Fruit fly (Drosophila melanogaster) whole organism, embryonic: ENCODE measurements around the gene CG9586.

Source experiments
- Awh ChIP-seq: fragments of 200-800 bp; sonication (Bioruptor generic); IDR thresholded peaks from 2 replicates; pipeline ENCODE4, ENCODE4 v1.3.6; 2022; ENCODE audit warnings: missing biosample characterization, missing genetic modification characterization
- CG10654 ChIP-seq: fragments of 200-800 bp; sonication (Bioruptor generic); optimal IDR thresholded peaks from 2 replicates; lab custom pipeline; 2016; ENCODE audit warnings: missing biosample characterization, missing genetic modification characterization
- CG1233 ChIP-seq: fragments of 200-800 bp; sonication (Bioruptor generic); optimal IDR thresholded peaks from 4 replicates; lab custom pipeline; 2018; ENCODE audit warnings: missing biosample characterization, mild to moderate bottlenecking, missing genetic modification characterization
- CG13296 ChIP-seq: fragments of 200-800 bp; sonication (Bioruptor generic); optimal IDR thresholded peaks from 3 replicates; lab custom pipeline; 2018; ENCODE audit warnings: missing biosample characterization, mild to moderate bottlenecking, missing genetic modification characterization
- CG13424 ChIP-seq: fragments of 200-800 bp; sonication (Bioruptor generic); optimal IDR thresholded peaks from 2 replicates; lab custom pipeline; 2019; ENCODE audit warnings: missing biosample characterization, mild to moderate bottlenecking, missing genetic modification characterization, moderate library complexity
- CG14014 ChIP-seq: fragments of 200-800 bp; sonication (Bioruptor generic); IDR thresholded peaks from 2 replicates; pipeline ENCODE4 v1.3.6; 2022; ENCODE audit warnings: missing biosample characterization, missing genetic modification characterization
- CG1529 ChIP-seq: fragments of 200-800 bp; sonication (Bioruptor generic); optimal IDR thresholded peaks from 3 replicates; lab custom pipeline; 2018; ENCODE audit warnings: missing biosample characterization, missing genetic modification characterization
- CG2199 ChIP-seq: fragments of 200-800 bp; sonication (Bioruptor generic); IDR thresholded peaks from 3 replicates; pipeline ENCODE4 v1.3.6; 2022; ENCODE audit warnings: missing biosample characterization, missing genetic modification characterization
- CG34422 ChIP-seq: fragments of 200-800 bp; sonication (Bioruptor generic); IDR thresholded peaks from 3 replicates; pipeline ENCODE4 v1.3.6; 2022; ENCODE audit warnings: missing biosample characterization, missing genetic modification characterization
- CG3995 ChIP-seq: fragments of 200-800 bp; sonication (Bioruptor generic); optimal IDR thresholded peaks from 3 replicates; lab custom pipeline; 2016; ENCODE audit warnings: missing biosample characterization, missing genetic modification characterization
- CG4360 ChIP-seq: fragments of 200-800 bp; sonication (Bioruptor generic); IDR thresholded peaks from 2 replicates; pipeline ENCODE4 v1.3.6; 2022; ENCODE audit warnings: missing biosample characterization, missing genetic modification characterization
- CG6175 ChIP-seq: fragments of 200-800 bp; sonication (Bioruptor generic); IDR thresholded peaks from 3 replicates; pipeline ENCODE4 v1.3.6; 2022; ENCODE audit warnings: missing biosample characterization, missing genetic modification characterization
- CG9932 ChIP-seq: fragments of 200-800 bp; sonication (Bioruptor generic); IDR thresholded peaks from 2 replicates; pipeline ENCODE4 v1.3.6; 2022; ENCODE audit warnings: missing biosample characterization, missing genetic modification characterization
- Camta ChIP-seq: fragments of 200-800 bp; sonication (Bioruptor generic); optimal IDR thresholded peaks from 2 replicates; lab custom pipeline; 2016; ENCODE audit warnings: missing biosample characterization, missing genetic modification characterization
- CkIIα-i1 ChIP-seq: fragments of 200-800 bp; sonication (Bioruptor generic); IDR thresholded peaks from 2 replicates; pipeline ENCODE4 v1.3.6; 2022; ENCODE audit warnings: missing biosample characterization, missing genetic modification characterization
- CrebB ChIP-seq: fragments of 200-800 bp; sonication (Bioruptor generic); optimal IDR thresholded peaks from 3 replicates; lab custom pipeline; 2018; ENCODE audit warnings: missing biosample characterization, mild to moderate bottlenecking, missing genetic modification characterization
- Drgx ChIP-seq: fragments of 200-800 bp; sonication (Bioruptor generic); IDR thresholded peaks from 2 replicates; pipeline ENCODE4 v1.3.6; 2022; ENCODE audit warnings: missing biosample characterization, missing genetic modification characterization
- Elba2 ChIP-seq: fragments of 200-800 bp; sonication (Bioruptor generic); optimal IDR thresholded peaks from 3 replicates; lab custom pipeline; 2016; ENCODE audit warnings: missing biosample characterization, missing genetic modification characterization
- Fer2 ChIP-seq: fragments of 200-800 bp; sonication (Bioruptor generic); optimal IDR thresholded peaks from 2 replicates; lab custom pipeline; 2018; ENCODE audit warnings: missing biosample characterization, mild to moderate bottlenecking, missing genetic modification characterization, moderate library complexity
- H2.0 ChIP-seq: fragments of 200-800 bp; sonication (Bioruptor generic); IDR thresholded peaks from 2 replicates; pipeline ENCODE4 v1.3.6; 2022; ENCODE audit warnings: missing biosample characterization, missing genetic modification characterization
- Kr ChIP-seq: fragments of 200-800 bp; sonication (Bioruptor generic); optimal IDR thresholded peaks from 2 replicates; lab custom pipeline; 2017; ENCODE audit warnings: missing biosample characterization, mild to moderate bottlenecking, missing genetic modification characterization
- Ravus ChIP-seq: fragments of 200-800 bp; sonication (Bioruptor generic); IDR thresholded peaks from 2 replicates; pipeline ENCODE4 v1.3.6; 2022; ENCODE audit warnings: missing biosample characterization, missing genetic modification characterization
- abd-A ChIP-seq: fragments of 200-800 bp; sonication (Bioruptor generic); optimal IDR thresholded peaks from 3 replicates; lab custom pipeline; 2019; ENCODE audit warnings: missing biosample characterization, mild to moderate bottlenecking, missing genetic modification characterization, moderate library complexity
- ac ChIP-seq: fragments of 200-800 bp; sonication (Bioruptor generic); optimal IDR thresholded peaks from 3 replicates; lab custom pipeline; 2017; ENCODE audit warnings: missing biosample characterization, mild to moderate bottlenecking, missing genetic modification characterization
- ash1 ChIP-seq: fragments of 200-800 bp; sonication (Bioruptor generic); optimal IDR thresholded peaks from 2 replicates; lab custom pipeline; 2018; ENCODE audit warnings: missing biosample characterization, mild to moderate bottlenecking, missing genetic modification characterization
- ato ChIP-seq: fragments of 200-800 bp; sonication (Bioruptor generic); IDR thresholded peaks from 2 replicates; pipeline ENCODE4 v1.3.6; 2022; ENCODE audit warnings: missing biosample characterization, missing genetic modification characterization; ENCODE audit not compliant: partially characterized antibody
- chinmo ChIP-seq: fragments of 200-800 bp; sonication (Bioruptor generic); IDR thresholded peaks from 4 replicates; pipeline ENCODE4 v1.3.6; 2022; ENCODE audit warnings: missing biosample characterization, missing genetic modification characterization; ENCODE audit not compliant: partially characterized antibody
- dm ChIP-seq: fragments of 200-800 bp; sonication (Bioruptor generic); optimal IDR thresholded peaks from 3 replicates; lab custom pipeline; 2016; ENCODE audit warnings: missing biosample characterization, missing genetic modification characterization
- gcm ChIP-seq: fragments of 200-800 bp; sonication (Bioruptor generic); optimal IDR thresholded peaks from 2 replicates; lab custom pipeline; 2019; ENCODE audit warnings: missing biosample characterization, mild to moderate bottlenecking, missing genetic modification characterization, moderate library complexity
- gsb-n ChIP-seq: fragments of 200-800 bp; sonication (Bioruptor generic); optimal IDR thresholded peaks from 3 replicates; lab custom pipeline; 2018; ENCODE audit warnings: missing biosample characterization, mild to moderate bottlenecking, missing genetic modification characterization
- kni ChIP-seq: fragments of 200-800 bp; sonication (Bioruptor generic); optimal IDR thresholded peaks from 3 replicates; lab custom pipeline; 2017; ENCODE audit warnings: mild to moderate bottlenecking, missing biosample characterization, missing genetic modification reagents, missing genetic modification characterization
- nom ChIP-seq: fragments of 200-800 bp; sonication (Bioruptor generic); optimal IDR thresholded peaks from 2 replicates; lab custom pipeline; 2017; ENCODE audit warnings: missing biosample characterization, missing genetic modification characterization, mild to moderate bottlenecking, moderate library complexity, missing genetic modification reagents
- pros ChIP-seq: fragments of 200-800 bp; sonication (Bioruptor generic); optimal IDR thresholded peaks from 3 replicates; lab custom pipeline; 2019; ENCODE audit warnings: missing biosample characterization, mild to moderate bottlenecking, missing genetic modification characterization, moderate library complexity
- run ChIP-seq: fragments of 200-800 bp; sonication (Bioruptor generic); optimal IDR thresholded peaks from 3 replicates; lab custom pipeline; 2018; ENCODE audit warnings: missing biosample characterization, mild to moderate bottlenecking, missing genetic modification characterization
- sima ChIP-seq: fragments of 200-800 bp; sonication (Bioruptor generic); optimal IDR thresholded peaks from 2 replicates; lab custom pipeline; 2016; ENCODE audit warnings: missing biosample characterization, missing genetic modification characterization
- sna ChIP-seq: fragments of 200-800 bp; sonication (Bioruptor generic); IDR thresholded peaks from 2 replicates; pipeline ENCODE4 v1.3.6; 2022; ENCODE audit warnings: missing biosample characterization, missing genetic modification characterization; ENCODE audit not compliant: partially characterized antibody
- so ChIP-seq: fragments of 200-800 bp; sonication (Bioruptor generic); IDR thresholded peaks from 3 replicates; pipeline ENCODE4 v1.3.6; 2022; ENCODE audit warnings: missing biosample characterization, missing genetic modification characterization
- sqz ChIP-seq: fragments of 200-800 bp; sonication (Bioruptor generic); optimal IDR thresholded peaks from 3 replicates; lab custom pipeline; 2018; ENCODE audit warnings: missing biosample characterization, mild to moderate bottlenecking, missing genetic modification characterization
- sr ChIP-seq: fragments of 200-800 bp; sonication (Bioruptor generic); IDR thresholded peaks from 3 replicates; pipeline ENCODE4 v1.3.6; 2022; ENCODE audit warnings: missing biosample characterization, missing genetic modification characterization
- trem ChIP-seq: fragments of 200-800 bp; optimal IDR thresholded peaks from 3 replicates; lab custom pipeline; 2019; ENCODE audit warnings: missing biosample characterization, mild to moderate bottlenecking, missing genetic modification characterization, moderate library complexity
- vvl ChIP-seq: fragments of 200-800 bp; sonication (Bioruptor generic); IDR thresholded peaks from 2 replicates; pipeline ENCODE4 v1.3.6; 2022; ENCODE audit warnings: missing biosample characterization, missing genetic modification characterization
- zfh1 ChIP-seq: fragments of 200-800 bp; sonication (Bioruptor generic); IDR thresholded peaks from 3 replicates; pipeline ENCODE4 v1.3.6; 2022; ENCODE audit warnings: missing biosample characterization, missing genetic modification characterization

The CG9586 gene

DNA sequence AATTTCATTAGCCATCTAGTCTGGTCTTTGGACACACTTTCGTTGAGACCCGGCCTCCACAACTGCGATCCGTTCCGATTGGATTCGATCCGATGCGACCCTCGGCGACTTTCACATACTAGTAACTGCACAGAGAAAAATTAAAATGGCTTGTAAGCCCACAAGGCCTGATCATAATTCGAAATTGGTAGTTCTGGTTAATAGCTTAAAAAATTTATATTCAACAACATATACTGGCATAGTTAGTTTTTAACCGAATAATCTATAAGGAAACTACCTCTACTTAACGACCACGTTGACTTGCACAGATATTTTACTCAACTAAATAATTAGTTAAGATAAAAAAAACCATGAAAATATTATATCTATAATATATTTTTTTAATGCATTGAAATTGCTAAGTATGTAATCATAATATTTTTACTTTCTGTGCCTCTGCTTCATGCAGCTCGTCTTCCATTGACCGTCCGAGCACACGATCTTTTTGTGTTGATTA, 25.3 kb downstream of the CG9586 start:
- TF ChIP-seq CG1233 (GFP tag; lab: Kevin White, UChicago) (no peak), CG2199 (GFP tag; lab: Robert Waterston, UW) (0 out of 3 replicates have a peak, but pooled peaks have one; percentile 23), gsb-n (tag; lab: Kevin White, UChicago) (peak; percentile 15), CG13296 (GFP tag; lab: Kevin White, UChicago) (no peak)

dm6 chr2L:9136712-9137111, 29.6 kb downstream of the CG9586 start:
- TF ChIP-seq vvl (GFP tag; lab: Robert Waterston, UW) = peak; percentile 84
- TF ChIP-seq H2.0 (GFP tag; lab: Robert Waterston, UW) = no peak
- TF ChIP-seq Ravus (GFP tag; lab: Robert Waterston, UW) = no peak
- TF ChIP-seq CG34422 (GFP tag; lab: Robert Waterston, UW) = 0 out of 3 replicates have a peak, but pooled peaks have one; percentile 31
- TF ChIP-seq chinmo (GFP tag; lab: Robert Waterston, UW) = peak; percentile 97; the same call in 3 of the 4 replicates
- 0 out of 2 replicates have a peak, but pooled peaks have one; percentile 4 for TF ChIP-seq CG9932 (GFP tag; lab: Robert Waterston, UW)
- peak; percentile 71 for TF ChIP-seq gsb-n (tag; lab: Kevin White, UChicago)
- TF ChIP-seq sna (GFP tag; lab: Robert Waterston, UW) = 0 out of 2 replicates have a peak, but pooled peaks have one; percentile 38
- TF ChIP-seq Awh (GFP tag; lab: Robert Waterston, UW) = peak; percentile 75
- no peak for TF ChIP-seq CkIIα-i1 (GFP tag; lab: Robert Waterston, UW)
- peak; percentile 10 for TF ChIP-seq run (tag; lab: Kevin White, UChicago)
- TF ChIP-seq ash1 (GFP tag; lab: Kevin White, UChicago) = no peak
- TF ChIP-seq abd-A (tag; lab: Kevin White, UChicago) = peak; percentile 88
- peak; percentile 67 for TF ChIP-seq pros
- no peak for TF ChIP-seq CG13424
- TF ChIP-seq CG6175 (GFP tag; lab: Robert Waterston, UW) = 0 out of 3 replicates have a peak, but pooled peaks have one; percentile 42
- TF ChIP-seq kni (GFP tag; lab: Kevin White, UChicago) = peak; percentile 64
- no peak for TF ChIP-seq CG10654
- TF ChIP-seq CG1529 (GFP tag; lab: Kevin White, UChicago) = peak; percentile 45
- TF ChIP-seq nom (GFP tag; lab: Kevin White, UChicago) = peak; percentile 45
- peak; percentile 70 for TF ChIP-seq sqz (GFP tag; lab: Kevin White, UChicago)
- no peak for TF ChIP-seq Elba2 (GFP tag; lab: Kevin White, UChicago)
- no peak for TF ChIP-seq sima (GFP tag; lab: Kevin White, UChicago)
- TF ChIP-seq Kr (GFP tag; lab: Kevin White, UChicago) = no peak

- TF ChIP-seq CG2199 (GFP tag; lab: Robert Waterston, UW) (peak; percentile 62; the same call in 1 of the 3 replicates), so (GFP tag; lab: Robert Waterston, UW) (peak; percentile 25; the same call in 1 of the 3 replicates), ac (GFP tag; lab: Kevin White, UChicago) (no peak), zfh1 (no peak), ato (GFP tag; lab: Robert Waterston, UW) (no peak), trem (tag; lab: Kevin White, UChicago) (no peak), dm (no peak), CG3995 (GFP tag; lab: Kevin White, UChicago) (no peak), CG14014 (GFP tag; lab: Robert Waterston, UW) (peak; percentile 8; the same call in 1 of the 2 replicates), gcm (GFP tag; lab: Kevin White, UChicago) (no peak), CG4360 (peak; percentile 70), Fer2 (tag; lab: Kevin White, UChicago) (no peak), CrebB (tag; lab: Kevin White, UChicago) (no peak), Camta (GFP tag; lab: Kevin White, UChicago) (no peak), Drgx (GFP tag; lab: Robert Waterston, UW) (no peak), sr (GFP tag; lab: Robert Waterston, UW) (peak; percentile 26; the same call in 1 of the 3 replicates)
Observed at dm6 chr2L:9134940-9135339, 31.4 kb downstream of the CG9586 start.
